ENCODE assay signal across 7 worm cellular contexts in the genomic region with DNA sequence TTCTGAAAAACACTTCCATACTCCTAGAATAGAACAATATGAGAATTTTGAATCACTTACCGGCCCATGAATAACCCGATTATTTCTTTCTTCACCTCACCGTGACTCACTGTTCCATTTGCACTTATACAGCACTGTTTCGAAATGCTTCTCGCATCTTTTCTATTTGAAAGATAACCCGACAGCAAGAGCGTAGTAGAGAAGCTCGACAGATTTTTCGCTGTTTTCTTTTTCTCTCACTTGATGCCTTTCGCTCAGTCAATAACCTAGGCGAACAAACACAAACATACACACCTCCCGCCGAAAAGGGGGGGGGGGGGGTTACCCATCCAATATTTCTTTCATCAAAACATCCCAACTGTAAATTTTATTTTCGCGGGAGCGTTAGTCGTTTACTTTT.
TF ChIP-seq lines count a peak whose summit lies in the region.

No protein-coding gene starts in this region.

TF ChIP-seq in whole organism, L1 larva, 84 proteins besides CTCF, POLR2A, EP300 and RAD21 (continues in another document):
- TF ChIP-seq efl-1 (optimal IDR thresholded peaks at IDR 0.05; lab: Kevin White, UChicago) (peak in 1 of 2 experiments; percentile 4), efl-1 (GFP tag; optimal IDR thresholded peaks at IDR 0.05 in 1 of 2; lab: Kevin White, UChicago) (peak in 1 of 2 experiments; percentile 15), mef-2 (tag; optimal IDR thresholded peaks at IDR 0.05; lab: Kevin White, UChicago) (no peak), isw-1 (GFP tag; IDR thresholded peaks at IDR 0.05; lab: Robert Waterston, UW) (no peak), snpc-4 (tag; optimal IDR thresholded peaks at IDR 0.05; lab: Kevin White, UChicago) (no peak), egl-27 (tag; optimal IDR thresholded peaks at IDR 0.05; lab: Kevin White, UChicago) (no peak), lin-35 (GFP tag; optimal IDR thresholded peaks at IDR 0.05; lab: Kevin White, UChicago) (no peak), zip-4 (GFP tag; optimal IDR thresholded peaks at IDR 0.05; lab: Kevin White, UChicago) (no peak), pag-3 (tag; optimal IDR thresholded peaks at IDR 0.05; lab: Kevin White, UChicago; ENCODE audit: borderline replicate concordance, insufficient read depth) (no peak), pqm-1 (tag; optimal IDR thresholded peaks at IDR 0.05; lab: Kevin White, UChicago) (no peak), lir-3 (tag; optimal IDR thresholded peaks at IDR 0.05; lab: Kevin White, UChicago; ENCODE audit: poor library complexity) (no peak), F16B12.6 (tag; optimal IDR thresholded peaks at IDR 0.05; lab: Kevin White, UChicago) (no peak)

TF ChIP-seq in whole organism, L2 larva, 48 proteins besides CTCF, POLR2A, EP300 and RAD21:
- TF ChIP-seq C34F6.9 (tag; optimal IDR thresholded peaks at IDR 0.05; lab: Kevin White, UChicago), result peak; percentile 20
- peak; percentile 0 for TF ChIP-seq gmeb-1 (tag; optimal IDR thresholded peaks at IDR 0.05; lab: Kevin White, UChicago)
- TF ChIP-seq sma-3 (GFP tag; optimal IDR thresholded peaks at IDR 0.05; lab: Kevin White, UChicago), result peak; percentile 22
- TF ChIP-seq blmp-1 (tag; optimal IDR thresholded peaks at IDR 0.05; lab: Kevin White, UChicago; ENCODE audit: insufficient read depth), result peak; percentile 10
- TF ChIP-seq F13H6.1 (tag; optimal IDR thresholded peaks at IDR 0.05; lab: Kevin White, UChicago), result peak; percentile 55
- TF ChIP-seq sma-9 (GFP tag; optimal IDR thresholded peaks at IDR 0.05; lab: Kevin White, UChicago), result peak; percentile 49
- TF ChIP-seq sma-9 (tag; optimal IDR thresholded peaks at IDR 0.05; lab: Kevin White, UChicago), result no peak
- TF ChIP-seq fos-1 (tag; optimal IDR thresholded peaks at IDR 0.05; lab: Kevin White, UChicago), result peak; percentile 95
- TF ChIP-seq R02D3.7 (tag; optimal IDR thresholded peaks at IDR 0.05; lab: Kevin White, UChicago), result no peak
- TF ChIP-seq nhr-12 (tag; optimal IDR thresholded peaks at IDR 0.05; lab: Kevin White, UChicago), result no peak
- peak; percentile 45 for TF ChIP-seq nhr-129 (tag; optimal IDR thresholded peaks at IDR 0.05; lab: Kevin White, UChicago)
TF ChIP-seq in whole organism, L2 larva: peak in this region for 8.

TF ChIP-seq in whole organism, L3 larva, 47 proteins besides CTCF, POLR2A, EP300 and RAD21:
- TF ChIP-seq elt-2 (tag; optimal IDR thresholded peaks at IDR 0.05; lab: Kevin White, UChicago) (peak; percentile 43), nfya-1 (tag; optimal IDR thresholded peaks at IDR 0.05; lab: Kevin White, UChicago; ENCODE audit: insufficient read depth) (peak; percentile 3), pqm-1 (tag; optimal IDR thresholded peaks at IDR 0.05; lab: Kevin White, UChicago) (peak; percentile 62), mdl-1 (tag; optimal IDR thresholded peaks at IDR 0.05; lab: Kevin White, UChicago) (no peak), nhr-28 (tag; optimal IDR thresholded peaks at IDR 0.05; lab: Kevin White, UChicago) (no peak), pha-4 (tag; optimal IDR thresholded peaks at IDR 0.05; lab: Kevin White, UChicago) (peak; percentile 90), zag-1 (tag; optimal IDR thresholded peaks at IDR 0.05; lab: Kevin White, UChicago) (no peak), skn-1 (tag; optimal IDR thresholded peaks at IDR 0.05; lab: Kevin White, UChicago) (no peak), mml-1 (tag; optimal IDR thresholded peaks at IDR 0.05; lab: Kevin White, UChicago) (no peak)

TF ChIP-seq in whole organism, L4 larva, 104 proteins besides CTCF, POLR2A, EP300 and RAD21 (continues in another document):
- TF ChIP-seq mxl-3 (GFP tag; optimal IDR thresholded peaks at IDR 0.05; lab: Kevin White, UChicago) (peak; percentile 21), mxl-2 (GFP tag; conservative IDR thresholded peaks at IDR 0.05; lab: Robert Waterston, UW) (no peak), mes-2 (tag; optimal IDR thresholded peaks at IDR 0.05; lab: Kevin White, UChicago; ENCODE audit: poor library complexity, severe bottlenecking) (peak; percentile 36), daf-16 (GFP tag; optimal IDR thresholded peaks at IDR 0.05; lab: Kevin White, UChicago) (peak in 1 of 2 experiments; percentile 26), daf-16 (tag; optimal IDR thresholded peaks at IDR 0.05; lab: Kevin White, UChicago) (peak; percentile 89), hlh-11 (tag; optimal IDR thresholded peaks at IDR 0.05; lab: Kevin White, UChicago) (peak; percentile 52), nhr-42 (GFP tag; IDR thresholded peaks at IDR 0.05; lab: Robert Waterston, UW) (no peak), nhr-28 (tag; optimal IDR thresholded peaks at IDR 0.05; lab: Kevin White, UChicago) (peak; percentile 41), dve-1 (tag; optimal IDR thresholded peaks at IDR 0.05; lab: Kevin White, UChicago; ENCODE audit: insufficient read depth) (peak; percentile 69), mep-1 (tag; optimal IDR thresholded peaks at IDR 0.05; lab: Kevin White, UChicago) (peak; percentile 37), zip-11 (GFP tag; IDR thresholded peaks at IDR 0.05; lab: Robert Waterston, UW) (no peak), jun-1 (tag; optimal IDR thresholded peaks at IDR 0.05; lab: Kevin White, UChicago) (peak; percentile 8), hmg-1.1 (GFP tag; IDR thresholded peaks at IDR 0.05; lab: Robert Waterston, UW) (0 out of 2 replicates have a peak, but pooled peaks have one; percentile 25)

TF ChIP-seq in whole organism, late embryonic, 69 proteins besides CTCF, POLR2A, EP300 and RAD21:
- TF ChIP-seq lim-6 (tag; optimal IDR thresholded peaks at IDR 0.05; lab: Kevin White, UChicago), result no peak
- peak; percentile 21 for TF ChIP-seq pax-1 (tag; optimal IDR thresholded peaks at IDR 0.05; lab: Kevin White, UChicago)

TF ChIP-seq in whole organism, mixed stage, embryonic, 35 proteins besides CTCF, POLR2A, EP300 and RAD21:
- no peak for TF ChIP-seq elt-1 (tag; optimal IDR thresholded peaks at IDR 0.05; lab: Kevin White, UChicago; ENCODE audit: borderline replicate concordance, insufficient read depth)
- TF ChIP-seq drap-1 (GFP tag; optimal IDR thresholded peaks at IDR 0.05; lab: Kevin White, UChicago), result no peak
- peak; percentile 35 for TF ChIP-seq pha-4 (tag; optimal IDR thresholded peaks at IDR 0.05; lab: Kevin White, UChicago)
- no peak for TF ChIP-seq nhr-76 (tag; optimal IDR thresholded peaks at IDR 0.05; lab: Kevin White, UChicago)

TF ChIP-seq in whole organism, young adult, 124 proteins besides CTCF, POLR2A, EP300 and RAD21:
- no peak for TF ChIP-seq zfh-2 (GFP tag; conservative IDR thresholded peaks at IDR 0.05; lab: Robert Waterston, UW)
- 0 out of 2 replicates have a peak, but pooled peaks have one; percentile 6 for TF ChIP-seq dox-1 (GFP tag; IDR thresholded peaks at IDR 0.05; lab: Robert Waterston, UW)
- TF ChIP-seq C17E4.6 (GFP tag; IDR thresholded peaks at IDR 0.05; lab: Robert Waterston, UW), result no peak
- TF ChIP-seq Y79H2A.3 (GFP tag; conservative IDR thresholded peaks at IDR 0.05; lab: Robert Waterston, UW), result no peak
- peak; percentile 75 for TF ChIP-seq cebp-1 (GFP tag; IDR thresholded peaks at IDR 0.05; lab: Robert Waterston, UW)
- TF ChIP-seq cebp-1 (tag; optimal IDR thresholded peaks at IDR 0.05; lab: Kevin White, UChicago), result peak; percentile 81
- no peak for TF ChIP-seq die-1 (tag; optimal IDR thresholded peaks at IDR 0.05; lab: Kevin White, UChicago)
- no peak for TF ChIP-seq ztf-26 (tag; optimal IDR thresholded peaks at IDR 0.05; lab: Kevin White, UChicago)
- TF ChIP-seq nhr-80 (tag; optimal IDR thresholded peaks at IDR 0.05; lab: Kevin White, UChicago), result peak; percentile 71
TF ChIP-seq in whole organism, young adult: peak in this region for 3.
